Worm (Caenorhabditis elegans) whole organism, L4 larva: ENCODE data around the gene C27H5.2.
A peak's percentile ranks its signal among the peaks of the same experiment; 100 is the strongest.

ENCODE experiments used
- F37D6.2 ChIP-seq: sonication (generic microtip); optimal IDR thresholded peaks from 2 replicates; lab custom pipeline; 2016; ENCODE audit warnings: mild to moderate bottlenecking, missing genetic modification characterization, missing compliant biosample characterization
- Y105C5A.15 ChIP-seq: fragments of 200-800 bp; sonication (Bioruptor generic); IDR thresholded peaks from 2 replicates; pipeline ENCODE4 v1.3.6; 2022; ENCODE audit warnings: missing genetic modification characterization, missing compliant biosample characterization
- Y5F2A.4 ChIP-seq: fragments of 200-800 bp; sonication (Bioruptor generic); optimal IDR thresholded peaks from 2 replicates; lab custom pipeline; 2018; ENCODE audit warnings: mild to moderate bottlenecking, missing genetic modification characterization, missing compliant biosample characterization
- aha-1 ChIP-seq: fragments of 150-350 bp; peaks from one replicate; lab custom pipeline; 2014; ENCODE audit warnings: missing biosample characterization, missing genetic modification characterization
- attf-4 ChIP-seq: sonication (generic microtip); optimal IDR thresholded peaks from 3 replicates; lab custom pipeline; 2017; ENCODE audit warnings: missing biosample characterization, missing genetic modification characterization
- ceh-62 ChIP-seq: sonication (generic microtip); optimal IDR thresholded peaks from 2 replicates; lab custom pipeline; 2017; ENCODE audit warnings: missing biosample characterization, missing genetic modification characterization
- ces-1 ChIP-seq: fragments of 150-350 bp; sonication (generic microtip); optimal IDR thresholded peaks from 4 replicates; lab custom pipeline; 2014; ENCODE audit warnings: missing biosample characterization, missing genetic modification reagents, missing genetic modification characterization
- ctbp-1 ChIP-seq: fragments of 200-800 bp; sonication (Bioruptor generic); IDR thresholded peaks from 2 replicates; pipeline ENCODE4 v1.3.6; 2022; ENCODE audit warnings: missing genetic modification reagents, missing genetic modification characterization, missing compliant biosample characterization
- daf-12 ChIP-seq: fragments of 150-350 bp; optimal IDR thresholded peaks from 2 replicates; lab custom pipeline; 2014; ENCODE audit warnings: missing biosample characterization, missing genetic modification reagents, missing genetic modification characterization
- daf-16 ChIP-seq, 3 experiments: sonication (generic microtip); optimal IDR thresholded peaks; 2 replicates each; lab custom pipeline; 2016 to 2017; ENCODE audit warnings: missing genetic modification characterization in 3 of 3, missing genetic modification reagents in 3 of 3, mild to moderate bottlenecking in 2 of 3, missing compliant biosample characterization in 2 of 3, missing biosample characterization in 1 of 3, moderate library complexity in 1 of 3
- daf-8 ChIP-seq: fragments of 200-800 bp; sonication (Bioruptor generic); IDR thresholded peaks from 2 replicates; pipeline ENCODE4 v1.3.6; 2022; ENCODE audit warnings: missing genetic modification characterization, missing compliant biosample characterization
- dmd-9 ChIP-seq: fragments of 200-800 bp; sonication (Bioruptor generic); IDR thresholded peaks from 2 replicates; pipeline ENCODE4 v1.3.6; 2022; ENCODE audit warnings: missing genetic modification reagents, missing genetic modification characterization, missing compliant biosample characterization
- dpl-1 ChIP-seq: fragments of 150-350 bp; optimal IDR thresholded peaks from 2 replicates; lab custom pipeline; 2014; ENCODE audit warnings: missing biosample characterization, missing genetic modification reagents, missing genetic modification characterization
- dve-1 ChIP-seq: sonication (generic microtip); optimal IDR thresholded peaks from 2 replicates; lab custom pipeline; 2017; ENCODE audit warnings: antibody characterized with exemption, mild to moderate bottlenecking, missing genetic modification characterization, missing compliant biosample characterization; ENCODE audit not compliant: insufficient read depth
- hlh-11 ChIP-seq: fragments of 200-800 bp; sonication (Bioruptor generic); optimal IDR thresholded peaks from 2 replicates; lab custom pipeline; 2018; ENCODE audit warnings: mild to moderate bottlenecking, missing genetic modification characterization, missing compliant biosample characterization
- jun-1 ChIP-seq: fragments of 150-350 bp; optimal IDR thresholded peaks from 2 replicates; lab custom pipeline; 2014; ENCODE audit warnings: missing biosample characterization, missing genetic modification reagents, missing genetic modification characterization
- lim-7 ChIP-seq: fragments of 200-800 bp; sonication (Bioruptor generic); IDR thresholded peaks from 2 replicates; pipeline ENCODE4 v1.3.6; 2022; ENCODE audit warnings: missing genetic modification characterization, missing compliant biosample characterization
- lin-1 ChIP-seq: fragments of 200-800 bp; sonication (Bioruptor generic); IDR thresholded peaks from 2 replicates; pipeline ENCODE4 v1.3.6; 2022; ENCODE audit warnings: missing genetic modification reagents, missing genetic modification characterization, missing compliant biosample characterization
- lin-13 ChIP-seq: fragments of 150-350 bp; optimal IDR thresholded peaks from 2 replicates; lab custom pipeline; 2014; ENCODE audit warnings: missing biosample characterization, missing genetic modification reagents, missing genetic modification characterization
- lsy-2 ChIP-seq, 2 experiments: fragments of 150-350 bp in 1 of 2; sonication (generic microtip) in 1 of 2; optimal IDR thresholded peaks; 2 replicates each; lab custom pipeline; 2014 to 2017; ENCODE audit warnings: missing biosample characterization in 2 of 2, missing genetic modification characterization in 2 of 2
- mdl-1 ChIP-seq, 2 experiments: fragments of 150-350 bp in 1 of 2; sonication (generic microtip) in 1 of 2; optimal IDR thresholded peaks; 2 replicates each; lab custom pipeline; 2014 to 2017; ENCODE audit warnings: missing biosample characterization in 2 of 2, missing genetic modification characterization in 2 of 2
- mdt-29 ChIP-seq: fragments of 200-800 bp; sonication (Bioruptor generic); IDR thresholded peaks from 2 replicates; pipeline ENCODE4 v1.3.6; 2022; ENCODE audit warnings: missing genetic modification reagents, missing genetic modification characterization, missing compliant biosample characterization
- mep-1 ChIP-seq: fragments of 150-350 bp; sonication (generic microtip); optimal IDR thresholded peaks from 3 replicates; lab custom pipeline; 2014; ENCODE audit warnings: missing biosample characterization, missing genetic modification characterization
- mes-2 ChIP-seq: sonication (generic microtip); optimal IDR thresholded peaks from 2 replicates; lab custom pipeline; 2016; ENCODE audit warnings: missing genotype, mild to moderate bottlenecking, missing genetic modification characterization, missing compliant biosample characterization; ENCODE audit not compliant: poor library complexity, severe bottlenecking
- mxl-3 ChIP-seq: fragments of 200-800 bp; sonication (Bioruptor generic); optimal IDR thresholded peaks from 2 replicates; lab custom pipeline; 2018; ENCODE audit warnings: mild to moderate bottlenecking, missing genetic modification characterization, missing compliant biosample characterization
- nhr-10 ChIP-seq: fragments of 150-350 bp; optimal IDR thresholded peaks from 2 replicates; lab custom pipeline; 2014; ENCODE audit warnings: missing biosample characterization, missing genetic modification characterization
- nhr-102 ChIP-seq: sonication (generic microtip); optimal IDR thresholded peaks from 2 replicates; lab custom pipeline; 2016; ENCODE audit warnings: mild to moderate bottlenecking, missing genetic modification characterization, moderate library complexity, missing compliant biosample characterization
- nhr-11 ChIP-seq: fragments of 150-350 bp; optimal IDR thresholded peaks from 2 replicates; lab custom pipeline; 2014; ENCODE audit warnings: missing biosample characterization, missing genetic modification characterization
- nhr-111 ChIP-seq: fragments of 200-800 bp; sonication (Bioruptor generic); optimal IDR thresholded peaks from 2 replicates; lab custom pipeline; 2018; ENCODE audit warnings: mild to moderate bottlenecking, missing genetic modification characterization, missing compliant biosample characterization
- nhr-25 ChIP-seq: sonication (generic microtip); optimal IDR thresholded peaks from 2 replicates; lab custom pipeline; 2017; ENCODE audit warnings: missing genetic modification characterization, mild to moderate bottlenecking, missing compliant biosample characterization, antibody characterized with exemption, moderate library complexity, borderline replicate concordance; ENCODE audit not compliant: insufficient read depth
- nhr-28 ChIP-seq: fragments of 150-350 bp; optimal IDR thresholded peaks from 2 replicates; lab custom pipeline; 2014; ENCODE audit warnings: missing biosample characterization, missing genetic modification characterization
- nhr-6 ChIP-seq: fragments of 150-350 bp; optimal IDR thresholded peaks from 2 replicates; lab custom pipeline; 2014; ENCODE audit warnings: missing biosample characterization, missing genetic modification characterization
- nhr-77 ChIP-seq: fragments of 150-350 bp; optimal IDR thresholded peaks from 2 replicates; lab custom pipeline; 2014; ENCODE audit warnings: missing biosample characterization, missing genetic modification characterization
- pha-4 ChIP-seq, 2 experiments: fragments of 150-350 bp in 1 of 2; fragments of 200-800 bp in 1 of 2; sonication (Bioruptor generic) in 1 of 2; IDR thresholded peaks in 1 of 2; optimal IDR thresholded peaks in 1 of 2; 2 replicates each; pipeline versions ENCODE4 v1.3.6 to Lab custom; 2014 to 2022; ENCODE audit warnings: missing genetic modification characterization in 2 of 2, missing genetic modification reagents in 2 of 2, missing biosample characterization in 1 of 2, missing compliant biosample characterization in 1 of 2
- spr-1 ChIP-seq: sonication (generic microtip); optimal IDR thresholded peaks from 2 replicates; lab custom pipeline; 2016; ENCODE audit warnings: mild to moderate bottlenecking, missing genetic modification characterization, missing compliant biosample characterization
- spr-3 ChIP-seq: fragments of 200-800 bp; sonication (Bioruptor generic); optimal IDR thresholded peaks from 2 replicates; lab custom pipeline; 2018; ENCODE audit warnings: mild to moderate bottlenecking, missing genetic modification characterization, missing compliant biosample characterization
- tag-97 ChIP-seq: fragments of 200-800 bp; sonication (Bioruptor generic); IDR thresholded peaks from 2 replicates; pipeline ENCODE4 v1.3.6; 2022; ENCODE audit warnings: missing genetic modification characterization, missing compliant biosample characterization
- tra-1 ChIP-seq: fragments of 200-800 bp; sonication (Bioruptor generic); IDR thresholded peaks from 2 replicates; pipeline ENCODE4 v1.3.6; 2022; ENCODE audit warnings: missing genetic modification reagents, missing genetic modification characterization, missing compliant biosample characterization
- zfp-2 ChIP-seq: sonication (generic microtip); optimal IDR thresholded peaks from 2 replicates; lab custom pipeline; 2016; ENCODE audit warnings: mild to moderate bottlenecking, missing genetic modification characterization, missing compliant biosample characterization
- zfp-3 ChIP-seq: fragments of 200-800 bp; sonication (Bioruptor generic); conservative IDR thresholded peaks from 2 replicates; pipeline ENCODE4 v1.3.6; 2022; ENCODE audit warnings: missing genetic modification reagents, missing genetic modification characterization, missing compliant biosample characterization
- ztf-11 ChIP-seq: fragments of 150-350 bp; optimal IDR thresholded peaks from 2 replicates; lab custom pipeline; 2014; ENCODE audit warnings: missing biosample characterization, missing genetic modification characterization
- ztf-7 ChIP-seq: fragments of 150-350 bp; optimal IDR thresholded peaks from 2 replicates; lab custom pipeline; 2014; ENCODE audit warnings: missing biosample characterization, missing genetic modification characterization

Gene C27H5.2

ce11 chrII:7189120-7189519 lies 33.7 kb downstream of the C27H5.2 start, which contains the start of gene E04F6.4:
Gene E04F6.4, plus strand, starts transcription at chrII:7189420.
- TF ChIP-seq tag-97: no peak
- no peak for TF ChIP-seq dmd-9
- TF ChIP-seq lin-1: no peak
- no peak for TF ChIP-seq ztf-11 (tag; lab: Kevin White, UChicago)
- no peak for TF ChIP-seq nhr-11
- TF ChIP-seq lin-13: no peak
- no peak for TF ChIP-seq nhr-6 (tag; lab: Kevin White, UChicago)
- TF ChIP-seq dve-1 (tag; lab: Kevin White, UChicago): no peak
- TF ChIP-seq Y105C5A.15 (GFP tag; lab: Robert Waterston, UW): no peak
- no peak for TF ChIP-seq Y5F2A.4
- no peak for TF ChIP-seq pha-4 (GFP tag; IDR thresholded peaks at IDR 0.05; lab: Robert Waterston, UW)
- no peak for TF ChIP-seq pha-4 (tag; optimal IDR thresholded peaks at IDR 0.05; lab: Kevin White, UChicago)

DNA sequence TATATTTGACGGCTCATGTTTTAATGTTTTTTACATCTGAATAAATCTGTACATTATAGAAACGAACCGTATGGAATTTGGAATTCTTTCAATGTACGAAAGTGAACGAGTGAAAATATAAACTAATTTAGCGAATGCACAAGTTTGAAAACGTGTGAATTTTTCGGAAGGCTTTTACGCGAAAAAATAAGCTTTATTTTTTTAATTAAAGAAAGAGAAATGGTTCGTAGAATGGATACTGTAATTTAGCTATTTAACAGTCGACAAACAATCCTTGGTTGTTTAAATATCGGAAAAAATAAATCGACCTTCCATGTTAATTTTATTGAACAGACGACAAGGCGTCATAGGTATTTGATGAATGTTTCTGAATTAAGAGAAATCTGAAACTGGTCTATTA lies 40.2 kb downstream of the C27H5.2 start, which contains the start of gene acdh-12:
TSS of gene acdh-12 (minus strand) at position 101 of the 400 bp plus-strand sequence.
- TF ChIP-seq spr-1 (tag; lab: Kevin White, UChicago): no peak
- no peak for TF ChIP-seq tra-1
- TF ChIP-seq ztf-7 (tag; lab: Kevin White, UChicago): no peak
- no peak for TF ChIP-seq zfp-3
- TF ChIP-seq spr-3 (GFP tag; lab: Kevin White, UChicago): no peak
- no peak for TF ChIP-seq daf-8
- TF ChIP-seq daf-12: no peak
- TF ChIP-seq zfp-2: no peak
- TF ChIP-seq mep-1 (tag; lab: Kevin White, UChicago): no peak
- no peak for TF ChIP-seq nhr-10
- TF ChIP-seq nhr-25 (tag; lab: Kevin White, UChicago): no peak
- TF ChIP-seq nhr-6 (tag; lab: Kevin White, UChicago): no peak
- no peak for TF ChIP-seq F37D6.2 (tag; lab: Kevin White, UChicago)
- no peak for TF ChIP-seq hlh-11 (tag; lab: Kevin White, UChicago)
- TF ChIP-seq ceh-62 (tag; lab: Kevin White, UChicago): no peak
- no peak for TF ChIP-seq jun-1 (tag; lab: Kevin White, UChicago)
- TF ChIP-seq dpl-1 (GFP tag; lab: Kevin White, UChicago): no peak

ce11 chrII:7196040-7196439 lies 40.7 kb downstream of the C27H5.2 start, which contains the start of gene maoc-1:
Gene maoc-1, plus strand, starts transcription at chrII:7196276.
- TF ChIP-seq mdt-29 (GFP tag; lab: Robert Waterston, UW) (no peak), daf-16 (GFP tag; optimal IDR thresholded peaks at IDR 0.05; lab: Kevin White, UChicago) (no peak), daf-16 (tag; optimal IDR thresholded peaks at IDR 0.05; lab: Kevin White, UChicago) (peak; percentile 75), mxl-3 (GFP tag; lab: Kevin White, UChicago) (no peak), nhr-28 (tag; lab: Kevin White, UChicago) (peak; percentile 95), lim-7 (no peak), hlh-11 (tag; lab: Kevin White, UChicago) (peak; percentile 33), ctbp-1 (GFP tag; lab: Robert Waterston, UW) (no peak), pha-4 (GFP tag; IDR thresholded peaks at IDR 0.05; lab: Robert Waterston, UW) (0 out of 2 replicates have a peak, but pooled peaks have one; percentile 40), pha-4 (tag; optimal IDR thresholded peaks at IDR 0.05; lab: Kevin White, UChicago) (no peak), dve-1 (tag; lab: Kevin White, UChicago) (peak; percentile 24), nhr-77 (peak; percentile 37), nhr-111 (no peak), aha-1 (tag; lab: Kevin White, UChicago) (no peak), nhr-10 (no peak), attf-4 (no peak), mes-2 (tag; lab: Kevin White, UChicago) (peak; percentile 7), ces-1 (no peak), lin-13 (no peak), nhr-102 (tag; lab: Kevin White, UChicago) (no peak), mdl-1 (tag; optimal IDR thresholded peaks at IDR 0.05; lab: Kevin White, UChicago) (peak in 1 of 2 experiments; percentile 21), lsy-2 (tag; optimal IDR thresholded peaks at IDR 0.05; lab: Kevin White, UChicago) (peak in 1 of 2 experiments; percentile 5), daf-8 (no peak)
